Fruit fly (Drosophila melanogaster) whole organism, adult: ENCODE measurements around the gene Hipk.

ENCODE experiments used
- CG11617 ChIP-seq: fragments of 200-800 bp; sonication (Bioruptor generic); optimal IDR thresholded peaks from 2 replicates; lab custom pipeline; 2017; ENCODE audit warnings: mild to moderate bottlenecking, missing biosample characterization, missing genetic modification reagents, missing genetic modification characterization
- CG12768 ChIP-seq: fragments of 200-800 bp; sonication (Bioruptor generic); optimal IDR thresholded peaks from 2 replicates; lab custom pipeline; 2017; ENCODE audit warnings: missing biosample characterization, missing genetic modification characterization, mild to moderate bottlenecking, moderate library complexity, missing genetic modification reagents
- CG14711 ChIP-seq: fragments of 200-800 bp; sonication (Bioruptor generic); optimal IDR thresholded peaks from 2 replicates; lab custom pipeline; 2018; ENCODE audit warnings: missing biosample characterization, mild to moderate bottlenecking, missing genetic modification characterization, moderate library complexity
- CG1620 ChIP-seq: fragments of 200-800 bp; sonication (Bioruptor generic); optimal IDR thresholded peaks from 2 replicates; lab custom pipeline; 2016; ENCODE audit warnings: missing biosample characterization, missing genetic modification characterization
- CG33017 ChIP-seq: fragments of 200-800 bp; sonication (Bioruptor generic); optimal IDR thresholded peaks from 2 replicates; lab custom pipeline; 2018; ENCODE audit warnings: missing biosample characterization, mild to moderate bottlenecking, missing genetic modification characterization, moderate library complexity
- CG5204 ChIP-seq: fragments of 200-800 bp; sonication (Bioruptor generic); optimal IDR thresholded peaks from 2 replicates; lab custom pipeline; 2016; ENCODE audit warnings: missing biosample characterization, missing genetic modification characterization
- CG7045 ChIP-seq: fragments of 200-800 bp; sonication (Bioruptor generic); optimal IDR thresholded peaks from 2 replicates; lab custom pipeline; 2017; ENCODE audit warnings: missing biosample characterization, mild to moderate bottlenecking, missing genetic modification characterization
- CG7101 ChIP-seq: fragments of 200-800 bp; sonication (Bioruptor generic); optimal IDR thresholded peaks from 2 replicates; lab custom pipeline; 2018; ENCODE audit warnings: missing biosample characterization, mild to moderate bottlenecking, missing genetic modification characterization, moderate library complexity
- Clk ChIP-seq: fragments of 200-800 bp; sonication (Bioruptor generic); optimal IDR thresholded peaks from 2 replicates; lab custom pipeline; 2017; ENCODE audit warnings: missing biosample characterization, missing genetic modification characterization
- Crg-1 ChIP-seq: fragments of 200-800 bp; sonication (Bioruptor generic); optimal IDR thresholded peaks from 2 replicates; lab custom pipeline; 2016; ENCODE audit warnings: missing biosample characterization, missing genetic modification characterization
- Hr96 ChIP-seq: fragments of 200-800 bp; sonication (Bioruptor generic); optimal IDR thresholded peaks from 2 replicates; lab custom pipeline; 2016; ENCODE audit warnings: missing biosample characterization, missing genetic modification characterization
- Mnt ChIP-seq: fragments of 200-800 bp; sonication (Bioruptor generic); optimal IDR thresholded peaks from 2 replicates; lab custom pipeline; 2016; ENCODE audit warnings: missing biosample characterization, mild to moderate bottlenecking, missing genetic modification characterization
- bab1 ChIP-seq: fragments of 200-800 bp; sonication (Bioruptor generic); optimal IDR thresholded peaks from 3 replicates; lab custom pipeline; 2019; ENCODE audit warnings: missing biosample characterization, mild to moderate bottlenecking, missing genetic modification characterization, moderate library complexity
- cic ChIP-seq: fragments of 200-800 bp; sonication (Bioruptor generic); optimal IDR thresholded peaks from 2 replicates; lab custom pipeline; 2017; ENCODE audit warnings: missing biosample characterization, mild to moderate bottlenecking, missing genetic modification characterization, moderate library complexity
- cnc ChIP-seq, 2 experiments: fragments of >200 bp; optimal IDR thresholded peaks; 2 replicates each; lab custom pipeline; 2017
- kay ChIP-seq: fragments of 200-800 bp; sonication (Bioruptor generic); peaks from one replicate; lab custom pipeline; 2016; ENCODE audit warnings: missing biosample characterization, missing genetic modification characterization, borderline replicate concordance
- ovo ChIP-seq: fragments of 200-800 bp; sonication (Bioruptor generic); optimal IDR thresholded peaks from 2 replicates; lab custom pipeline; 2016; ENCODE audit warnings: missing biosample characterization, missing genetic modification characterization
- pad ChIP-seq: fragments of 200-800 bp; sonication (Bioruptor generic); optimal IDR thresholded peaks from 3 replicates; lab custom pipeline; 2017; ENCODE audit warnings: missing biosample characterization, missing genetic modification characterization, mild to moderate bottlenecking, moderate library complexity, missing genetic modification reagents
- tj ChIP-seq: fragments of 200-800 bp; sonication (Bioruptor generic); optimal IDR thresholded peaks from 3 replicates; lab custom pipeline; 2017; ENCODE audit warnings: missing biosample characterization, mild to moderate bottlenecking, missing genetic modification characterization, moderate library complexity
- toe ChIP-seq: fragments of 200-800 bp; sonication (Bioruptor generic); optimal IDR thresholded peaks from 2 replicates; lab custom pipeline; 2016; ENCODE audit warnings: missing biosample characterization, missing genetic modification characterization

Gene Hipk

DNA sequence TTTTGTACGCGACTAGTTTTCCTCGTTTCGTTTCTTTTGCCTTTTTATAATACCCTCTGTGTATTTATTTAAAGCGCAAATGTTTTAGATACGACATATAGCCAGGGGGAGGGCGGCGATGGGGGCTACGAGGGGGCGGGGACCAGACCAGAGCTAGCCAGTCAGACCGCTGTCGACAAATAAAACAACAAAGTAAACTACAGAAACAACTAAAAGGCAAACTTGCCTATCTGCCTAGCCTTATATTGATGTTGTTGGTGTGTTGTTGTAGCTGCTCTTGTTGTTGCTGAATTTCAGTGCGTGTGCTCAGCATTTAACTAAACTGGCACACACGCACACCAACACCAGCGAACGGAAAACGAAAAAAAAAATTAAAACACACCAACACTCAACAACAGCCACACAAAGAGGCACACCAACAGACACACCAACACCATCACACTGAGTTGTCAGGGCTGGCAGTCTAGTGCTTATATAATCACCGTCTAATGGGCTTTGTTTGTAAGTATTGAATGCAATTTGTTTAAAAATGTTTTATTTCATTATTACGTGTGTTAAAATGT lies 86.6 kb downstream of the Hipk start:
- TF ChIP-seq CG5204 (GFP tag; lab: Kevin White, UChicago) (no peak), CG33017 (no peak), tj (GFP tag; lab: Kevin White, UChicago) (no peak), cic (GFP tag; lab: Kevin White, UChicago) (peak; percentile 55), ovo (GFP tag; lab: Kevin White, UChicago) (peak; percentile 28), bab1 (no peak), CG1620 (GFP tag; lab: Kevin White, UChicago) (no peak), CG12768 (peak; percentile 65)

DNA sequence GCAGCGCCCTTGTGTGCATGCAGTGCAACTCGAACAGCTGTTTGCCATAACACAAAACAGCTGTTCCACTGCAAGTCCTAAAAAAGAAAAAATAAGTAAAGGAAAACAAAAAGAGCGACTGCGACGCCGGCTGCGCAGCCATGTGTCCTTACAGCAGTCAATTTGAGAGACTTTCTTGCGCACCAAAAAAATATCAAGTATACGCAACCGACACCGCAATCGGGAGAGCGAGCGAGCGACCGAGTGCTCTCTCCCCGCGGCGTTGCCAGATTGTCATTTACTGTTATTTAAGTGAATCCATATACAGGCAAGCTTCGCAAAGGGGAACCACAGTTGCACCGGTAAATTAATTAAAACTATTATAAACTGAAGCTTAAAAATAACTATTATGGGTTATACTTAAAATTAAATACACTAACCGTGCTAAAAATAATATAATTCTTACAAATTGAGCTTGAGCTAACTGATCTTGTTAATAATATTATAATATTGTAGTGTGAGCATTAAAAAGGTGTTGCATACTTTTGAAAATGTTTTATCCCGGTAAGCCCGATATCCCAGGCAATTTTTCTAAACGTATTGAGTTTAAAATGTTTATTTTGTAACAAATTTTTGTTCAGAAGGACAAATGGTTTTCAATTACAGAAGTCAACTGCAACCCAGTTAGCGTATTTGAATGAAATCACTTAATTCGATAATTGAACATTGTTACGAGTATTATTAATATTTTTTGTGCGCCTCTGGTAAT lies 87.2 kb downstream of the Hipk start:
- TF ChIP-seq CG14711 (tag; lab: Kevin White, UChicago) = no peak
- peak; percentile 26 for TF ChIP-seq Mnt (GFP tag; lab: Kevin White, UChicago)
- TF ChIP-seq CG33017 = peak; percentile 14
- peak; percentile 20 for TF ChIP-seq CG11617
- peak; percentile 7 for TF ChIP-seq cic (GFP tag; lab: Kevin White, UChicago)
- TF ChIP-seq kay = peak; percentile 76
- peak; percentile 37 for TF ChIP-seq ovo (GFP tag; lab: Kevin White, UChicago)
- no peak for TF ChIP-seq Crg-1 (GFP tag; lab: Kevin White, UChicago)
- no peak for TF ChIP-seq bab1
- TF ChIP-seq CG7045 (GFP tag; lab: Kevin White, UChicago) = peak; percentile 18
- peak; percentile 39 for TF ChIP-seq CG7101 (tag; lab: Kevin White, UChicago)
- TF ChIP-seq cnc (optimal IDR thresholded peaks at IDR 0.05; lab: Kevin White, UChicago) = no peak
- peak; percentile 14 for TF ChIP-seq CG1620 (GFP tag; lab: Kevin White, UChicago)
- TF ChIP-seq CG12768 = no peak
- TF ChIP-seq pad (GFP tag; lab: Kevin White, UChicago) = no peak
- no peak for TF ChIP-seq tj (GFP tag; lab: Kevin White, UChicago)
- TF ChIP-seq Hr96 (GFP tag; lab: Kevin White, UChicago) = peak; percentile 54
- no peak for TF ChIP-seq Clk
- peak; percentile 72 for TF ChIP-seq CG5204 (GFP tag; lab: Kevin White, UChicago)
- peak; percentile 55 for TF ChIP-seq toe

DNA sequence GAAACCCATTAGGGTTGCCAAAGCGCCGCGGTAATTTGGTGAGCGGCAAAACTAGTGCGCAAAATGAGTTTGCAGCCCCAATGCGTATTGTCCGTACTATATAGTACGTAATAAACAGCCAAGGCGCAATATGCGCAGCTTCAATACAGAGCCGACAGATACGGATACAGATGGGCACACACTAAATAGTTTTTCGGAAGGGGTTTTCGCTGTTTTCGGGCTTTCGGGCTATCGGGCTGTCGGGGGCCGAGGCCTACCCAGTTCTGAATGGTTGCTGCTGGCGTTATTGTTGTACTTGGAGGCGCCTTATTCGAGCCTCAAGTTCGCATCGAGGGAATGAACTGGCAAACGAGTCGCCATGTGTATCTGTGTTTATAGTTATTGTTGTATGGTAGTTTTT lies 87.8 kb downstream of the Hipk start:
- TF ChIP-seq CG14711 (tag; lab: Kevin White, UChicago) (peak; percentile 17), CG5204 (GFP tag; lab: Kevin White, UChicago) (no peak), cic (GFP tag; lab: Kevin White, UChicago) (peak; percentile 35)
